ENCODE assay signal across 5 fruit fly cellular contexts in genomic region chr3L:9692234-9692891, dm6.
TF ChIP-seq lines count a peak whose summit lies in the region.

No protein-coding gene starts in this region.

- TF ChIP-seq CTCF in whole organism, embryonic (GFP tag; optimal IDR thresholded peaks at IDR 0.05; lab: Kevin White, UChicago), result no peak

TF ChIP-seq in whole organism, adult, 20 proteins besides CTCF, POLR2A, EP300 and RAD21:
- TF ChIP-seq cic (GFP tag; optimal IDR thresholded peaks at IDR 0.05; lab: Kevin White, UChicago), result peak; percentile 88
- TF ChIP-seq pad (GFP tag; optimal IDR thresholded peaks at IDR 0.05; lab: Kevin White, UChicago), result peak; percentile 50
- TF ChIP-seq CG1620 (GFP tag; optimal IDR thresholded peaks at IDR 0.05; lab: Kevin White, UChicago), result no peak
- TF ChIP-seq CG12768 (GFP tag; optimal IDR thresholded peaks at IDR 0.05; lab: Kevin White, UChicago), result no peak
- TF ChIP-seq Mnt (GFP tag; optimal IDR thresholded peaks at IDR 0.05; lab: Kevin White, UChicago), result peak; percentile 90
- TF ChIP-seq Clk (GFP tag; optimal IDR thresholded peaks at IDR 0.05; lab: Kevin White, UChicago), result no peak
- TF ChIP-seq CG11617 (GFP tag; optimal IDR thresholded peaks at IDR 0.05; lab: Kevin White, UChicago), result no peak
- no peak for TF ChIP-seq kay (GFP tag; lab: Kevin White, UChicago; ENCODE audit: borderline replicate concordance)
- peak in 1 of 2 experiments; percentile 54 for TF ChIP-seq cnc (optimal IDR thresholded peaks at IDR 0.05; lab: Kevin White, UChicago)
- TF ChIP-seq Hr96 (GFP tag; optimal IDR thresholded peaks at IDR 0.05; lab: Kevin White, UChicago), result no peak
- TF ChIP-seq CG33017 (tag; optimal IDR thresholded peaks at IDR 0.05; lab: Kevin White, UChicago), result no peak
- TF ChIP-seq CG7101 (tag; optimal IDR thresholded peaks at IDR 0.05; lab: Kevin White, UChicago), result no peak
- peak; percentile 98 for TF ChIP-seq ovo (GFP tag; optimal IDR thresholded peaks at IDR 0.05; lab: Kevin White, UChicago)
- no peak for TF ChIP-seq CG14711 (tag; optimal IDR thresholded peaks at IDR 0.05; lab: Kevin White, UChicago)

TF ChIP-seq in whole organism, embryonic, 481 proteins besides CTCF, POLR2A, EP300 and RAD21 (continues in another document):
- TF ChIP-seq CG30020 (tag; optimal IDR thresholded peaks at IDR 0.05; lab: Kevin White, UChicago), result no peak
- TF ChIP-seq MTF-1 (GFP tag; optimal IDR thresholded peaks at IDR 0.05; lab: Kevin White, UChicago; ENCODE audit: borderline replicate concordance), result no peak
- TF ChIP-seq CG7987 (GFP tag; optimal IDR thresholded peaks at IDR 0.05; lab: Kevin White, UChicago), result peak; percentile 0
- TF ChIP-seq lov (optimal IDR thresholded peaks at IDR 0.05; lab: Kevin White, UChicago), result no peak
- TF ChIP-seq lov (GFP tag; IDR thresholded peaks at IDR 0.05; lab: Robert Waterston, UW), result 0 out of 3 replicates have a peak, but pooled peaks have one; percentile 24
- TF ChIP-seq CG34224 (GFP tag; IDR thresholded peaks at IDR 0.05; lab: Robert Waterston, UW; ENCODE audit: partially characterized antibody), result peak; percentile 73
- no peak for TF ChIP-seq CG3838 (GFP tag; optimal IDR thresholded peaks at IDR 0.05; lab: Kevin White, UChicago)
- no peak for TF ChIP-seq fd64A (GFP tag; optimal IDR thresholded peaks at IDR 0.05; lab: Kevin White, UChicago)
- peak; percentile 42 for TF ChIP-seq salm (tag; optimal IDR thresholded peaks at IDR 0.05; lab: Kevin White, UChicago)
- no peak for TF ChIP-seq Ptx1 (GFP tag; IDR thresholded peaks at IDR 0.05; lab: Robert Waterston, UW)
- no peak for TF ChIP-seq CG12659 (GFP tag; optimal IDR thresholded peaks at IDR 0.05; lab: Kevin White, UChicago)
- 0 out of 3 replicates have a peak, but pooled peaks have one; percentile 33 for TF ChIP-seq z (GFP tag; IDR thresholded peaks at IDR 0.05; lab: Robert Waterston, UW)
- no peak for TF ChIP-seq CG8290 (GFP tag; optimal IDR thresholded peaks at IDR 0.05; lab: Kevin White, UChicago)
- no peak for TF ChIP-seq CG8290 (tag; optimal IDR thresholded peaks at IDR 0.05; lab: Kevin White, UChicago)
- no peak for TF ChIP-seq jing (GFP tag; optimal IDR thresholded peaks at IDR 0.05; lab: Kevin White, UChicago)
- TF ChIP-seq Mad (GFP tag; optimal IDR thresholded peaks at IDR 0.05; lab: Kevin White, UChicago), result no peak
- TF ChIP-seq jumu (GFP tag; optimal IDR thresholded peaks at IDR 0.05; lab: Kevin White, UChicago), result no peak
- no peak for TF ChIP-seq CG16815 (GFP tag; optimal IDR thresholded peaks at IDR 0.05; lab: Kevin White, UChicago)
- TF ChIP-seq Mes4 (GFP tag; optimal IDR thresholded peaks at IDR 0.05; lab: Kevin White, UChicago), result no peak
- no peak for TF ChIP-seq CG10321 (GFP tag; IDR thresholded peaks at IDR 0.05; lab: Robert Waterston, UW)

TF ChIP-seq in whole organism, prepupa, 60 proteins besides CTCF, POLR2A, EP300 and RAD21:
- TF ChIP-seq dsx (GFP tag; optimal IDR thresholded peaks at IDR 0.05; lab: Kevin White, UChicago; ENCODE audit: poor library complexity, severe bottlenecking), result peak; percentile 46
- no peak for TF ChIP-seq Hr4 (GFP tag; optimal IDR thresholded peaks at IDR 0.05; lab: Kevin White, UChicago)
- no peak for TF ChIP-seq Sox102F (GFP tag; optimal IDR thresholded peaks at IDR 0.05; lab: Kevin White, UChicago)
- no peak for TF ChIP-seq CG6808 (GFP tag; optimal IDR thresholded peaks at IDR 0.05; lab: Kevin White, UChicago)
- no peak for TF ChIP-seq CG31627 (GFP tag; optimal IDR thresholded peaks at IDR 0.05; lab: Kevin White, UChicago)
- peak; percentile 7; the same call in 1 of the 3 replicates for TF ChIP-seq CG6163 (GFP tag; IDR thresholded peaks at IDR 0.05; lab: Robert Waterston, UW)
- TF ChIP-seq esn (GFP tag; optimal IDR thresholded peaks at IDR 0.05; lab: Kevin White, UChicago), result no peak
- TF ChIP-seq Eip93F (GFP tag; optimal IDR thresholded peaks at IDR 0.05; lab: Kevin White, UChicago), result no peak
- no peak for TF ChIP-seq CG34406 (GFP tag; optimal IDR thresholded peaks at IDR 0.05; lab: Kevin White, UChicago)
- TF ChIP-seq Sox15 (GFP tag; optimal IDR thresholded peaks at IDR 0.05; lab: Kevin White, UChicago), result no peak
- no peak for TF ChIP-seq CG1621 (tag; optimal IDR thresholded peaks at IDR 0.05; lab: Kevin White, UChicago)
- peak; percentile 84 for TF ChIP-seq svp (GFP tag; lab: Kevin White, UChicago)
- TF ChIP-seq Met (GFP tag; optimal IDR thresholded peaks at IDR 0.05; lab: Kevin White, UChicago), result no peak
- TF ChIP-seq topi (GFP tag; optimal IDR thresholded peaks at IDR 0.05; lab: Kevin White, UChicago), result no peak
- TF ChIP-seq fkh (GFP tag; optimal IDR thresholded peaks at IDR 0.05; lab: Kevin White, UChicago), result peak; percentile 84
- no peak for TF ChIP-seq Eip78C (GFP tag; lab: Kevin White, UChicago)
- TF ChIP-seq fd85E (GFP tag; optimal IDR thresholded peaks at IDR 0.05; lab: Kevin White, UChicago), result no peak
TF ChIP-seq in whole organism, prepupa: peak in this region for 4.

TF ChIP-seq in whole organism, pupa, 21 proteins besides CTCF, POLR2A, EP300 and RAD21:
- peak; percentile 54; the same call in 1 of the 2 replicates for TF ChIP-seq Ets98B (GFP tag; IDR thresholded peaks at IDR 0.05; lab: Robert Waterston, UW)
- no peak for TF ChIP-seq gl (tag; optimal IDR thresholded peaks at IDR 0.05; lab: Kevin White, UChicago)
- no peak for TF ChIP-seq CG13204 (GFP tag; optimal IDR thresholded peaks at IDR 0.05; lab: Kevin White, UChicago)
- TF ChIP-seq EcR (GFP tag; optimal IDR thresholded peaks at IDR 0.05; lab: Kevin White, UChicago), result peak; percentile 80
- no peak; the same call in 1 of the 2 replicates for TF ChIP-seq CG32121 (GFP tag; IDR thresholded peaks at IDR 0.05; lab: Robert Waterston, UW)
- TF ChIP-seq CG8301 (tag; optimal IDR thresholded peaks at IDR 0.05; lab: Kevin White, UChicago), result no peak
- TF ChIP-seq D1 (tag; optimal IDR thresholded peaks at IDR 0.05; lab: Kevin White, UChicago), result no peak
- no peak for TF ChIP-seq CG9948 (tag; optimal IDR thresholded peaks at IDR 0.05; lab: Kevin White, UChicago)
- TF ChIP-seq CG12605 (GFP tag; IDR thresholded peaks at IDR 0.05; lab: Robert Waterston, UW), result peak; percentile 32; the same call in 1 of the 2 replicates

TF ChIP-seq in whole organism, wandering third instar larva, 38 proteins besides CTCF, POLR2A, EP300 and RAD21:
- TF ChIP-seq Hnf4 (GFP tag; optimal IDR thresholded peaks at IDR 0.05; lab: Kevin White, UChicago) (no peak), lola (GFP tag; optimal IDR thresholded peaks at IDR 0.05; lab: Kevin White, UChicago) (no peak), Hr83 (GFP tag; optimal IDR thresholded peaks at IDR 0.05; lab: Kevin White, UChicago; ENCODE audit: poor library complexity, severe bottlenecking) (peak; percentile 75), jim (GFP tag; optimal IDR thresholded peaks at IDR 0.05; lab: Kevin White, UChicago) (no peak), HLH106 (tag; optimal IDR thresholded peaks at IDR 0.05; lab: Kevin White, UChicago) (no peak), h (GFP tag; optimal IDR thresholded peaks at IDR 0.05; lab: Kevin White, UChicago) (no peak), Vsx2 (GFP tag; optimal IDR thresholded peaks at IDR 0.05; lab: Kevin White, UChicago; ENCODE audit: partially characterized antibody) (peak; percentile 82), CrebA (GFP tag; optimal IDR thresholded peaks at IDR 0.05; lab: Kevin White, UChicago; ENCODE audit: borderline replicate concordance) (peak; percentile 54), Dif (GFP tag; optimal IDR thresholded peaks at IDR 0.05; lab: Kevin White, UChicago; ENCODE audit: partially characterized antibody) (peak; percentile 98), dl (GFP tag; optimal IDR thresholded peaks at IDR 0.05; lab: Kevin White, UChicago; ENCODE audit: insufficient read depth in 1 of 2, partially characterized antibody in 2 of 2) (peak; percentile 94 to 97)
